Worm (Caenorhabditis elegans) whole organism, L1 larva: Measurements from ENCODE around the gene F21D5.9.
A peak's percentile ranks its signal among the peaks of the same experiment; 100 is the strongest.

Experiments used
- C16A3.4 ChIP-seq: fragments of 150-350 bp; optimal IDR thresholded peaks from 2 replicates; lab custom pipeline; 2014; ENCODE audit warnings: missing biosample characterization, missing genetic modification characterization
- Y116A8C.19 ChIP-seq: sonication (generic microtip); optimal IDR thresholded peaks from 2 replicates; lab custom pipeline; 2016; ENCODE audit warnings: missing compliant biosample characterization, missing genetic modification characterization, borderline replicate concordance
- aha-1 ChIP-seq: fragments of 150-350 bp; optimal IDR thresholded peaks from 2 replicates; lab custom pipeline; 2014; ENCODE audit warnings: missing biosample characterization, missing genetic modification characterization
- alr-1 ChIP-seq: fragments of 200-800 bp; sonication (Bioruptor generic); optimal IDR thresholded peaks from 2 replicates; lab custom pipeline; 2018; ENCODE audit warnings: borderline replicate concordance, mild to moderate bottlenecking, missing genetic modification characterization, missing compliant biosample characterization
- aly-2 ChIP-seq: fragments of 150-350 bp; optimal IDR thresholded peaks from 2 replicates; lab custom pipeline; 2014; ENCODE audit warnings: missing biosample characterization, missing genetic modification characterization
- ama-1 ChIP-seq: fragments of 150-350 bp; optimal IDR thresholded peaks from 2 replicates; lab custom pipeline; 2014
- blmp-1 ChIP-seq: fragments of 150-350 bp; optimal IDR thresholded peaks from 2 replicates; lab custom pipeline; 2014; ENCODE audit warnings: missing biosample characterization, missing genetic modification characterization
- ceh-63 ChIP-seq: fragments of 200-800 bp; sonication (Bioruptor generic); optimal IDR thresholded peaks from 2 replicates; lab custom pipeline; 2018; ENCODE audit warnings: mild to moderate bottlenecking, missing genetic modification characterization, missing compliant biosample characterization
- ceh-8 ChIP-seq: fragments of 200-800 bp; sonication (Bioruptor generic); optimal IDR thresholded peaks from 2 replicates; lab custom pipeline; 2018; ENCODE audit warnings: mild to moderate bottlenecking, missing genetic modification characterization, moderate library complexity, missing compliant biosample characterization
- ceh-82 ChIP-seq, 3 experiments: fragments of 150-350 bp in 1 of 3; sonication (generic microtip) in 2 of 3; optimal IDR thresholded peaks; 2 replicates each; lab custom pipeline; 2014 to 2017; ENCODE audit warnings: missing biosample characterization in 3 of 3, missing genetic modification characterization in 3 of 3
- ceh-88 ChIP-seq: fragments of 200-800 bp; sonication (Bioruptor generic); IDR thresholded peaks from 2 replicates; pipeline ENCODE4 v1.3.6; 2022; ENCODE audit warnings: missing genetic modification characterization, missing compliant biosample characterization
- dpl-1 ChIP-seq, 3 experiments: fragments of 150-350 bp in 2 of 3; sonication (generic microtip) in 1 of 3; optimal IDR thresholded peaks; 2 replicates each; lab custom pipeline; 2014 to 2017; ENCODE audit warnings: missing biosample characterization in 3 of 3, missing genetic modification characterization in 3 of 3, missing genetic modification reagents in 3 of 3
- dsc-1 ChIP-seq: sonication (generic microtip); optimal IDR thresholded peaks from 2 replicates; lab custom pipeline; 2016; ENCODE audit warnings: mild to moderate bottlenecking, missing genetic modification characterization, missing compliant biosample characterization
- efl-1 ChIP-seq, 4 experiments: fragments of 150-350 bp; optimal IDR thresholded peaks in 3 of 4; peaks in 1 of 4; 1 replicate in 1 of 4; 2 replicates in 3 of 4; lab custom pipeline; 2014; ENCODE audit warnings: missing biosample characterization in 2 of 4, missing genetic modification characterization in 2 of 4, missing genetic modification reagents in 2 of 4
- efl-3 ChIP-seq: fragments of 200-800 bp; sonication (Bioruptor generic); optimal IDR thresholded peaks from 2 replicates; lab custom pipeline; 2018; ENCODE audit warnings: mild to moderate bottlenecking, missing genetic modification characterization, missing compliant biosample characterization
- egl-13 ChIP-seq: sonication (generic microtip); optimal IDR thresholded peaks from 2 replicates; lab custom pipeline; 2016; ENCODE audit warnings: missing genotype, missing genetic modification reagents, missing genetic modification characterization, missing compliant biosample characterization
- elt-2 ChIP-seq: sonication (generic microtip); optimal IDR thresholded peaks from 2 replicates; lab custom pipeline; 2016; ENCODE audit warnings: missing genetic modification characterization, mild to moderate bottlenecking, inconsistent platforms, missing compliant biosample characterization, missing genetic modification reagents
- ets-5 ChIP-seq: fragments of 200-800 bp; sonication (Bioruptor generic); IDR thresholded peaks from 2 replicates; pipeline ENCODE4 v1.3.6; 2022; ENCODE audit warnings: missing genetic modification characterization, missing compliant biosample characterization
- fkh-10 ChIP-seq: sonication (generic microtip); optimal IDR thresholded peaks from 2 replicates; lab custom pipeline; 2017; ENCODE audit warnings: missing biosample characterization, missing genetic modification reagents, missing genetic modification characterization
- fkh-8 ChIP-seq: sonication (generic microtip); optimal IDR thresholded peaks from 2 replicates; lab custom pipeline; 2016; ENCODE audit warnings: mild to moderate bottlenecking, missing genetic modification characterization, missing compliant biosample characterization
- fos-1 ChIP-seq: fragments of 150-350 bp; optimal IDR thresholded peaks from 2 replicates; lab custom pipeline; 2014; ENCODE audit warnings: missing biosample characterization, missing genetic modification characterization
- grh-1 ChIP-seq: fragments of 200-800 bp; sonication (Bioruptor generic); IDR thresholded peaks from 2 replicates; pipeline ENCODE4 v1.3.6; 2022; ENCODE audit warnings: missing genetic modification reagents, missing genetic modification characterization, missing compliant biosample characterization
- hlh-17 ChIP-seq: fragments of 200-800 bp; sonication (Bioruptor generic); optimal IDR thresholded peaks from 2 replicates; lab custom pipeline; 2018; ENCODE audit warnings: missing genetic modification characterization, mild to moderate bottlenecking, missing compliant biosample characterization, moderate library complexity, borderline replicate concordance
- hlh-4 ChIP-seq: sonication (generic microtip); optimal IDR thresholded peaks from 2 replicates; lab custom pipeline; 2016; ENCODE audit warnings: mild to moderate bottlenecking, missing genetic modification characterization, missing compliant biosample characterization
- isw-1 ChIP-seq: fragments of 200-800 bp; sonication (Bioruptor generic); IDR thresholded peaks from 2 replicates; pipeline ENCODE4 v1.3.6; 2022; ENCODE audit warnings: missing genetic modification characterization, missing compliant biosample characterization
- jun-1 ChIP-seq: fragments of 150-350 bp; optimal IDR thresholded peaks from 2 replicates; lab custom pipeline; 2014; ENCODE audit warnings: missing biosample characterization, missing genetic modification reagents, missing genetic modification characterization
- lin-15B ChIP-seq: fragments of 150-350 bp; sonication (generic microtip); optimal IDR thresholded peaks from 3 replicates; lab custom pipeline; 2014; ENCODE audit warnings: missing biosample characterization, missing genetic modification characterization
- lin-35 ChIP-seq, 2 experiments: fragments of 150-350 bp; optimal IDR thresholded peaks; 2 replicates each; lab custom pipeline; 2014; ENCODE audit warnings: missing biosample characterization in 2 of 2, missing genetic modification characterization in 2 of 2, missing genetic modification reagents in 2 of 2
- lin-39 ChIP-seq: fragments of 150-350 bp; optimal IDR thresholded peaks from 2 replicates; lab custom pipeline; 2014; ENCODE audit warnings: missing biosample characterization, missing genetic modification reagents, missing genetic modification characterization
- lir-3 ChIP-seq: sonication (generic microtip); optimal IDR thresholded peaks from 2 replicates; lab custom pipeline; 2016; ENCODE audit warnings: mild to moderate bottlenecking, missing genetic modification characterization, moderate library complexity, missing compliant biosample characterization; ENCODE audit not compliant: poor library complexity
- lsy-2 ChIP-seq, 2 experiments: fragments of 150-350 bp; optimal IDR thresholded peaks; 2 replicates each; lab custom pipeline; 2014; ENCODE audit warnings: missing biosample characterization in 2 of 2, missing genetic modification characterization in 2 of 2
- mdl-1 ChIP-seq, 2 experiments: fragments of 150-350 bp; optimal IDR thresholded peaks; 2 replicates each; lab custom pipeline; 2014 to 2017; ENCODE audit warnings: missing biosample characterization in 2 of 2, missing genetic modification characterization in 2 of 2, inconsistent platforms in 1 of 2
- mep-1 ChIP-seq: fragments of 150-350 bp; optimal IDR thresholded peaks from 2 replicates; lab custom pipeline; 2014; ENCODE audit warnings: missing biosample characterization, missing genetic modification characterization
- nhr-11 ChIP-seq: fragments of 150-350 bp; optimal IDR thresholded peaks from 2 replicates; lab custom pipeline; 2014; ENCODE audit warnings: missing biosample characterization, missing genetic modification characterization
- nhr-12 ChIP-seq: sonication (generic microtip); optimal IDR thresholded peaks from 2 replicates; lab custom pipeline; 2017; ENCODE audit warnings: missing biosample characterization, missing genetic modification characterization
- nhr-237 ChIP-seq: fragments of 150-350 bp; optimal IDR thresholded peaks from 2 replicates; lab custom pipeline; 2014; ENCODE audit warnings: missing biosample characterization, missing genetic modification characterization
- nhr-71 ChIP-seq: sonication (generic microtip); optimal IDR thresholded peaks from 2 replicates; lab custom pipeline; 2016; ENCODE audit warnings: mild to moderate bottlenecking, missing genetic modification characterization, moderate library complexity, missing compliant biosample characterization
- nhr-84 ChIP-seq: sonication (generic microtip); optimal IDR thresholded peaks from 2 replicates; lab custom pipeline; 2017; ENCODE audit warnings: missing biosample characterization, missing genetic modification characterization
- nhr-85 ChIP-seq: sonication (generic microtip); peaks from one replicate; lab custom pipeline; 2016; ENCODE audit warnings: missing genetic modification characterization, inconsistent platforms, missing compliant biosample characterization
- pax-3 ChIP-seq: fragments of 200-800 bp; sonication (Bioruptor generic); optimal IDR thresholded peaks from 2 replicates; lab custom pipeline; 2018; ENCODE audit warnings: mild to moderate bottlenecking, missing genetic modification characterization, moderate library complexity, missing compliant biosample characterization
- rnt-1 ChIP-seq: sonication (generic microtip); optimal IDR thresholded peaks from 2 replicates; lab custom pipeline; 2016; ENCODE audit warnings: mild to moderate bottlenecking, missing genetic modification characterization, moderate library complexity, missing compliant biosample characterization
- snu-23 ChIP-seq: sonication (generic microtip); optimal IDR thresholded peaks from 2 replicates; lab custom pipeline; 2016; ENCODE audit warnings: missing genetic modification characterization, missing compliant biosample characterization
- sup-37 ChIP-seq: fragments of 200-800 bp; sonication (Bioruptor generic); optimal IDR thresholded peaks from 2 replicates; lab custom pipeline; 2018; ENCODE audit warnings: mild to moderate bottlenecking, missing genetic modification characterization, missing compliant biosample characterization
- swsn-7 ChIP-seq: sonication (generic microtip); optimal IDR thresholded peaks from 2 replicates; lab custom pipeline; 2016; ENCODE audit warnings: missing genetic modification characterization, missing compliant biosample characterization
- tbx-2 ChIP-seq: sonication (generic microtip); optimal IDR thresholded peaks from 2 replicates; lab custom pipeline; 2016; ENCODE audit warnings: missing genetic modification characterization, missing compliant biosample characterization
- unc-130 ChIP-seq: fragments of 150-350 bp; optimal IDR thresholded peaks from 2 replicates; lab custom pipeline; 2017; ENCODE audit warnings: missing biosample characterization, missing genetic modification characterization, inconsistent platforms
- unc-86 ChIP-seq: sonication (generic microtip); optimal IDR thresholded peaks from 2 replicates; lab custom pipeline; 2016; ENCODE audit warnings: missing genetic modification characterization, missing compliant biosample characterization
- unc-98 ChIP-seq: fragments of 200-800 bp; sonication (Bioruptor generic); IDR thresholded peaks from 2 replicates; pipeline ENCODE4 v1.3.6; 2022; ENCODE audit warnings: missing genetic modification characterization, missing compliant biosample characterization
- vab-15 ChIP-seq: sonication (generic microtip); optimal IDR thresholded peaks from 2 replicates; lab custom pipeline; 2017; ENCODE audit warnings: missing genotype, mild to moderate bottlenecking, missing genetic modification characterization, missing compliant biosample characterization
- zag-1 ChIP-seq: fragments of 150-350 bp; optimal IDR thresholded peaks from 2 replicates; lab custom pipeline; 2014; ENCODE audit warnings: missing biosample characterization, missing genetic modification characterization

Gene F21D5.9

DNA sequence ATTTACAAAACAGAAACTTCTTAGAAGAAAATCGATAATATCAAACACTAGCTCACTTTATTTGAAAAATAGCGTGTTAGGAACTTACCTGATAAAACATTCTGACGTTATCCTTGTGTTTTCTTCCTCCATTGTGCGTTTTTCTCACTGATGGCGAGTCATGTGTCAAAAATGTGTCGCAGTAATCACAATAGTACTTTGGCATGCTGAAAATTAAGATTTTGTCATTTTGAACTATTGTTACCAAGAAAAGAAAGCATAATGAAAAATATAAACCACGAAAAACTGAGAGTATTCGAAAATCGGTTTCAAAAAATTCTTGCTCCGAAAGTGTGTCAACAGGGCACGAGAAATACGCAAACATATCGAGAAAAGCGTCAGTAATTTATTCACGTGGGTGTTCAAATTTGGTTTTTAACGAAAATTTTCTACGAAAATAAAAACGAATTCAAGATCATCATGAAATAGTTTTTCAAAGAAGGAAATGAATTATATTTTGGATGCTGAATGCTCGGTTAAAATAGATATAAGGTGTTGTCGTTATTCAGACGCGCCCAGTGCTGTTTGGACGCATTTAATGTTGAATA lies 36.1 kb upstream of the F21D5.9 start, which contains the start of gene snrp-3 (continued):
- TF ChIP-seq elt-2 (peak; percentile 60), nhr-71 (tag; lab: Kevin White, UChicago) (peak; percentile 93), lsy-2 (tag; optimal IDR thresholded peaks at IDR 0.05; lab: Kevin White, UChicago) (peak; percentile 92 to 94), unc-130 (peak; percentile 23), mdl-1 (tag; optimal IDR thresholded peaks at IDR 0.05; lab: Kevin White, UChicago) (peak in 1 of 2 experiments; percentile 83), nhr-12 (tag; lab: Kevin White, UChicago) (no peak), nhr-11 (tag; lab: Kevin White, UChicago) (peak; percentile 80), isw-1 (peak; percentile 82), lin-39 (tag; lab: Kevin White, UChicago) (peak; percentile 91), unc-86 (peak; percentile 82), hlh-4 (tag; lab: Kevin White, UChicago) (no peak), efl-3 (GFP tag; lab: Kevin White, UChicago) (no peak), lir-3 (tag; lab: Kevin White, UChicago) (peak; percentile 65), fkh-10 (peak; percentile 20), ceh-88 (GFP tag; lab: Robert Waterston, UW) (no peak), snu-23 (peak; percentile 91), swsn-7 (tag; lab: Kevin White, UChicago) (peak; percentile 87), lin-15B (tag; lab: Kevin White, UChicago) (peak; percentile 77), ceh-63 (GFP tag; lab: Kevin White, UChicago) (no peak), alr-1 (tag; lab: Kevin White, UChicago) (no peak), nhr-84 (tag; lab: Kevin White, UChicago) (no peak), egl-13 (tag; lab: Kevin White, UChicago) (peak; percentile 32), lin-35 (GFP tag; optimal IDR thresholded peaks at IDR 0.05; lab: Kevin White, UChicago) (peak; percentile 94 to 98), nhr-85 (tag; lab: Kevin White, UChicago) (peak; percentile 93), aha-1 (tag; lab: Kevin White, UChicago) (peak; percentile 17), pax-3 (tag; lab: Kevin White, UChicago) (peak; percentile 44), jun-1 (tag; lab: Kevin White, UChicago) (peak; percentile 61), ceh-82 (tag; optimal IDR thresholded peaks at IDR 0.05; lab: Kevin White, UChicago) (peak; percentile 80 to 87 (median 81)), tbx-2 (tag; lab: Kevin White, UChicago) (peak; percentile 86), ets-5 (GFP tag; lab: Robert Waterston, UW) (no peak), ama-1 (peak; percentile 67), dpl-1 (GFP tag; optimal IDR thresholded peaks at IDR 0.05; lab: Kevin White, UChicago) (peak; percentile 95 to 98 (median 97)), aly-2 (tag; lab: Kevin White, UChicago) (peak; percentile 86), blmp-1 (tag; lab: Kevin White, UChicago) (peak; percentile 68), efl-1 (optimal IDR thresholded peaks at IDR 0.05; lab: Kevin White, UChicago) (peak; percentile 87 to 96), efl-1 (GFP tag; optimal IDR thresholded peaks at IDR 0.05 in 1 of 2; lab: Kevin White, UChicago) (peak; percentile 95 to 100), ceh-8 (GFP tag; lab: Kevin White, UChicago) (peak; percentile 75), fkh-8 (tag; lab: Kevin White, UChicago) (peak; percentile 67)
- TF ChIP-seq, all 84 proteins: peak for 59

- TF ChIP-seq ama-1, result no peak
- peak; percentile 16 for TF ChIP-seq C16A3.4 (tag; lab: Kevin White, UChicago)
- TF ChIP-seq hlh-17, result no peak
- TF ChIP-seq aly-2 (tag; lab: Kevin White, UChicago), result no peak
- TF ChIP-seq dpl-1 (GFP tag; optimal IDR thresholded peaks at IDR 0.05; lab: Kevin White, UChicago), result peak in 2 of 3 experiments; percentile 27 to 56
- peak; percentile 51 for TF ChIP-seq mep-1 (tag; lab: Kevin White, UChicago)
- no peak for TF ChIP-seq lir-3 (tag; lab: Kevin White, UChicago)
- no peak for TF ChIP-seq rnt-1 (tag; lab: Kevin White, UChicago)
- no peak for TF ChIP-seq vab-15 (tag; lab: Kevin White, UChicago)
- TF ChIP-seq elt-2, result no peak
- TF ChIP-seq grh-1 (GFP tag; lab: Robert Waterston, UW), result no peak
- no peak for TF ChIP-seq unc-98 (GFP tag; lab: Robert Waterston, UW)
- TF ChIP-seq nhr-237 (tag; lab: Kevin White, UChicago), result no peak
- TF ChIP-seq zag-1 (tag; lab: Kevin White, UChicago), result no peak
- no peak for TF ChIP-seq Y116A8C.19
- TF ChIP-seq dsc-1 (tag; lab: Kevin White, UChicago), result no peak
- TF ChIP-seq lin-35 (GFP tag; optimal IDR thresholded peaks at IDR 0.05; lab: Kevin White, UChicago), result peak in 1 of 2 experiments; percentile 29
- no peak for TF ChIP-seq nhr-84 (tag; lab: Kevin White, UChicago)
- TF ChIP-seq sup-37, result no peak
- no peak for TF ChIP-seq aha-1 (tag; lab: Kevin White, UChicago)
- no peak for TF ChIP-seq fos-1 (tag; lab: Kevin White, UChicago)
Measured at ce11 chrIV:8691486-8691885, 32.3 kb upstream of the F21D5.9 start, which contains the start of the genes hst-1 and ints-6. Gene hst-1, minus strand, starts transcription at chrIV:8691513. Gene ints-6, plus strand, starts transcription at chrIV:8691745.
